Worm (Caenorhabditis elegans) whole organism, late embryonic: ENCODE results near the gene str-106.

Experiments used
- C08G9.2 ChIP-seq: sonication (generic microtip); optimal IDR thresholded peaks from 2 replicates; lab custom pipeline; 2016; ENCODE audit warnings: mild to moderate bottlenecking, missing genetic modification characterization, moderate library complexity, missing compliant biosample characterization
- C38D4.7 ChIP-seq: fragments of 200-800 bp; sonication (Bioruptor generic); optimal IDR thresholded peaks from 2 replicates; lab custom pipeline; 2018; ENCODE audit warnings: mild to moderate bottlenecking, missing genetic modification characterization, moderate library complexity, missing compliant biosample characterization
- K02D7.2 ChIP-seq: sonication (generic microtip); optimal IDR thresholded peaks from 2 replicates; lab custom pipeline; 2017; ENCODE audit warnings: mild to moderate bottlenecking, missing genetic modification characterization, missing compliant biosample characterization
- K09A11.1 ChIP-seq: sonication (generic microtip); optimal IDR thresholded peaks from 2 replicates; lab custom pipeline; 2017; ENCODE audit warnings: antibody characterized with exemption, mild to moderate bottlenecking, missing genetic modification characterization, missing compliant biosample characterization; ENCODE audit not compliant: insufficient read depth
- T23F11.4 ChIP-seq: fragments of 200-800 bp; sonication (Bioruptor generic); optimal IDR thresholded peaks from 2 replicates; lab custom pipeline; 2018; ENCODE audit warnings: mild to moderate bottlenecking, missing genetic modification characterization, missing compliant biosample characterization
- Y22D7AL.16 ChIP-seq: sonication (generic microtip); optimal IDR thresholded peaks from 2 replicates; lab custom pipeline; 2016; ENCODE audit warnings: missing genetic modification characterization, missing compliant biosample characterization
- ahr-1 ChIP-seq: sonication (generic microtip); optimal IDR thresholded peaks from 2 replicates; lab custom pipeline; 2016; ENCODE audit warnings: missing genetic modification characterization, missing compliant biosample characterization
- ama-1 ChIP-seq: fragments of 150-350 bp; optimal IDR thresholded peaks from 2 replicates; lab custom pipeline; 2014
- ceh-19 ChIP-seq: fragments of 200-800 bp; sonication (Bioruptor generic); optimal IDR thresholded peaks from 2 replicates; lab custom pipeline; 2018; ENCODE audit warnings: mild to moderate bottlenecking, missing genetic modification characterization, missing compliant biosample characterization
- ceh-24 ChIP-seq: sonication (generic microtip); optimal IDR thresholded peaks from 2 replicates; lab custom pipeline; 2016; ENCODE audit warnings: mild to moderate bottlenecking, missing genetic modification characterization, missing compliant biosample characterization
- ceh-30 ChIP-seq: fragments of 150-350 bp; optimal IDR thresholded peaks from 2 replicates; lab custom pipeline; 2014; ENCODE audit warnings: missing biosample characterization, missing genetic modification characterization
- ceh-31 ChIP-seq: sonication (generic microtip); optimal IDR thresholded peaks from 2 replicates; lab custom pipeline; 2016; ENCODE audit warnings: missing genetic modification characterization, missing compliant biosample characterization
- ceh-34 ChIP-seq: sonication (generic microtip); optimal IDR thresholded peaks from 2 replicates; lab custom pipeline; 2016; ENCODE audit warnings: mild to moderate bottlenecking, missing genetic modification characterization, missing compliant biosample characterization
- ceh-45 ChIP-seq: fragments of 200-800 bp; sonication (Bioruptor generic); IDR thresholded peaks from 2 replicates; pipeline ENCODE4 v1.3.6; 2022; ENCODE audit warnings: missing genetic modification reagents, missing genetic modification characterization, missing compliant biosample characterization
- ceh-48 ChIP-seq: sonication (generic microtip); optimal IDR thresholded peaks from 2 replicates; lab custom pipeline; 2016; ENCODE audit warnings: missing genetic modification characterization, inconsistent platforms, missing compliant biosample characterization
- che-1 ChIP-seq: sonication (generic microtip); optimal IDR thresholded peaks from 2 replicates; lab custom pipeline; 2016; ENCODE audit warnings: mild to moderate bottlenecking, missing genetic modification characterization, missing compliant biosample characterization
- eyg-1 ChIP-seq: sonication (generic microtip); optimal IDR thresholded peaks from 2 replicates; lab custom pipeline; 2016; ENCODE audit warnings: missing genotype, missing genetic modification characterization, missing compliant biosample characterization
- fax-1 ChIP-seq: sonication (generic microtip); optimal IDR thresholded peaks from 2 replicates; lab custom pipeline; 2016; ENCODE audit warnings: missing genotype, missing genetic modification characterization, missing compliant biosample characterization
- fkh-10 ChIP-seq: fragments of 150-350 bp; optimal IDR thresholded peaks from 2 replicates; lab custom pipeline; 2014; ENCODE audit warnings: missing biosample characterization, missing genetic modification reagents, missing genetic modification characterization
- hlh-6 ChIP-seq: sonication (generic microtip); optimal IDR thresholded peaks from 2 replicates; lab custom pipeline; 2016; ENCODE audit warnings: missing genotype, missing genetic modification characterization, missing compliant biosample characterization
- madf-2 ChIP-seq: sonication (generic microtip); optimal IDR thresholded peaks from 2 replicates; lab custom pipeline; 2017; ENCODE audit warnings: missing genetic modification characterization, missing compliant biosample characterization
- mec-3 ChIP-seq: sonication (generic microtip); optimal IDR thresholded peaks from 2 replicates; lab custom pipeline; 2016; ENCODE audit warnings: borderline replicate concordance, missing genetic modification characterization, missing compliant biosample characterization
- nhr-11 ChIP-seq: fragments of 150-350 bp; optimal IDR thresholded peaks from 2 replicates; lab custom pipeline; 2014; ENCODE audit warnings: missing biosample characterization, missing genetic modification characterization
- odd-2 ChIP-seq: sonication (generic microtip); optimal IDR thresholded peaks from 2 replicates; lab custom pipeline; 2017; ENCODE audit warnings: antibody characterized with exemption, mild to moderate bottlenecking, missing genetic modification characterization, missing compliant biosample characterization
- pat-9 ChIP-seq: fragments of 200-800 bp; sonication (Bioruptor generic); optimal IDR thresholded peaks from 2 replicates; lab custom pipeline; 2018; ENCODE audit warnings: mild to moderate bottlenecking, missing genetic modification characterization, moderate library complexity, missing compliant biosample characterization
- pax-1 ChIP-seq: fragments of 150-350 bp; optimal IDR thresholded peaks from 2 replicates; lab custom pipeline; 2014; ENCODE audit warnings: missing biosample characterization, missing genetic modification characterization
- pha-2 ChIP-seq: sonication (generic microtip); optimal IDR thresholded peaks from 2 replicates; lab custom pipeline; 2017; ENCODE audit warnings: mild to moderate bottlenecking, missing genetic modification characterization, missing compliant biosample characterization
- pha-4 ChIP-seq: fragments of 150-350 bp; optimal IDR thresholded peaks from 2 replicates; lab custom pipeline; 2018; ENCODE audit warnings: missing biosample characterization, missing genetic modification reagents, missing genetic modification characterization
- pqm-1 ChIP-seq: sonication (generic microtip); optimal IDR thresholded peaks from 2 replicates; lab custom pipeline; 2016; ENCODE audit warnings: missing genetic modification characterization, missing compliant biosample characterization
- ref-2 ChIP-seq: sonication (generic microtip); optimal IDR thresholded peaks from 2 replicates; lab custom pipeline; 2016; ENCODE audit warnings: missing genetic modification characterization, missing compliant biosample characterization
- sox-2 ChIP-seq: fragments of 200-800 bp; sonication (Bioruptor generic); IDR thresholded peaks from 2 replicates; pipeline ENCODE4 v1.3.6; 2022; ENCODE audit warnings: missing genetic modification reagents, missing genetic modification characterization, missing compliant biosample characterization
- sox-4 ChIP-seq: sonication (generic microtip); optimal IDR thresholded peaks from 2 replicates; lab custom pipeline; 2017; ENCODE audit warnings: mild to moderate bottlenecking, missing genetic modification characterization, inconsistent platforms, missing compliant biosample characterization
- syd-9 ChIP-seq: sonication (generic microtip); optimal IDR thresholded peaks from 2 replicates; lab custom pipeline; 2016; ENCODE audit warnings: mild to moderate bottlenecking, missing genetic modification characterization, moderate library complexity, missing compliant biosample characterization
- tbx-7 ChIP-seq: sonication (generic microtip); optimal IDR thresholded peaks from 2 replicates; lab custom pipeline; 2016; ENCODE audit warnings: missing genotype, missing genetic modification characterization, missing compliant biosample characterization
- ttx-3 ChIP-seq: sonication (generic microtip); optimal IDR thresholded peaks from 2 replicates; lab custom pipeline; 2016; ENCODE audit warnings: missing genetic modification reagents, missing genetic modification characterization, missing compliant biosample characterization
- unc-42 ChIP-seq: sonication (generic microtip); optimal IDR thresholded peaks from 2 replicates; lab custom pipeline; 2016; ENCODE audit warnings: missing genotype, missing genetic modification characterization, missing compliant biosample characterization
- unc-55 ChIP-seq: sonication (generic microtip); optimal IDR thresholded peaks from 2 replicates; lab custom pipeline; 2017; ENCODE audit warnings: missing biosample characterization, missing genetic modification reagents, missing genetic modification characterization
- unc-86 ChIP-seq: sonication (generic microtip); optimal IDR thresholded peaks from 2 replicates; lab custom pipeline; 2016; ENCODE audit warnings: missing genetic modification characterization, missing compliant biosample characterization
- zip-5 ChIP-seq: sonication (generic microtip); optimal IDR thresholded peaks from 2 replicates; lab custom pipeline; 2016; ENCODE audit warnings: missing genetic modification characterization, missing compliant biosample characterization
- ztf-16 ChIP-seq: sonication (generic microtip); optimal IDR thresholded peaks from 2 replicates; lab custom pipeline; 2017; ENCODE audit warnings: missing genetic modification characterization, missing compliant biosample characterization

Gene str-106

ce11 chrV:16180350-16180749 lies at the start of gene str-106:
Gene str-106, plus strand, starts transcription at chrV:16180650.
- TF ChIP-seq zip-5 (tag; lab: Kevin White, UChicago) (no peak), ceh-48 (no peak), sox-2 (GFP tag; lab: Robert Waterston, UW) (no peak), nhr-11 (tag; lab: Kevin White, UChicago) (no peak), T23F11.4 (GFP tag; lab: Kevin White, UChicago) (no peak), syd-9 (tag; lab: Kevin White, UChicago) (no peak), pax-1 (tag; lab: Kevin White, UChicago) (no peak), unc-86 (tag; lab: Kevin White, UChicago) (no peak), C08G9.2 (no peak), K09A11.1 (tag; lab: Kevin White, UChicago) (no peak), hlh-6 (no peak), ceh-30 (tag; lab: Kevin White, UChicago) (no peak), eyg-1 (tag; lab: Kevin White, UChicago) (no peak), ttx-3 (tag; lab: Kevin White, UChicago) (no peak), ahr-1 (tag; lab: Kevin White, UChicago) (no peak), pha-4 (no peak), odd-2 (tag; lab: Kevin White, UChicago) (no peak), madf-2 (no peak), che-1 (tag; lab: Kevin White, UChicago) (no peak)

DNA sequence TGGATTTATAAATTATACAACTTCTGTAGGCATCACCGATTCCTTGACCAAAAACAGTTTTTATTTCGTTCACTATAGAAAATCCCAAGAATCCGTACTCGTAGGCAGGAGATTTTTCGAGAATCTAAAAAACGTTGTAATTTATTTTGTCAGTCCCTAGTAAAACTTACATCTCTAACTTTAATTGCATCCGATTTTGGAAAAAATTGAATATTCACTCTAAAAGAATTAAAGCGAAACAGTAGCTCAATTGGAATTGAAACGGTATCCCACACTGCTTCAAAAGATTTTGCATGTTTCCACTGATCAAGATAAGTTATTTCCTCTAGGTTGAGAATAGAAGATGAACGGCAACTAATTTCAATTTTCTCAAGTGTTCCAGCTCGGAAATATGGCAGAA lies 49.2 kb upstream of the str-106 start, which contains the start of gene fbxa-142:
Gene fbxa-142 (minus strand): TSS at position 101 of the 400 bp plus-strand sequence.
- no peak for TF ChIP-seq Y22D7AL.16
- TF ChIP-seq unc-42 (tag; lab: Kevin White, UChicago): no peak
- no peak for TF ChIP-seq ceh-34 (tag; lab: Kevin White, UChicago)
- no peak for TF ChIP-seq ceh-19 (GFP tag; lab: Kevin White, UChicago)
- TF ChIP-seq mec-3: no peak
- TF ChIP-seq ceh-24: no peak
- TF ChIP-seq ceh-30 (tag; lab: Kevin White, UChicago): no peak
- TF ChIP-seq ceh-45 (GFP tag; lab: Robert Waterston, UW): no peak
- no peak for TF ChIP-seq T23F11.4 (GFP tag; lab: Kevin White, UChicago)
- TF ChIP-seq ama-1 (lab: Kevin White, UChicago): no peak
- no peak for TF ChIP-seq pqm-1 (tag; lab: Kevin White, UChicago)
- no peak for TF ChIP-seq ref-2 (tag; lab: Kevin White, UChicago)
- TF ChIP-seq sox-4 (tag; lab: Kevin White, UChicago): no peak
- no peak for TF ChIP-seq C38D4.7 (GFP tag; lab: Kevin White, UChicago)

DNA sequence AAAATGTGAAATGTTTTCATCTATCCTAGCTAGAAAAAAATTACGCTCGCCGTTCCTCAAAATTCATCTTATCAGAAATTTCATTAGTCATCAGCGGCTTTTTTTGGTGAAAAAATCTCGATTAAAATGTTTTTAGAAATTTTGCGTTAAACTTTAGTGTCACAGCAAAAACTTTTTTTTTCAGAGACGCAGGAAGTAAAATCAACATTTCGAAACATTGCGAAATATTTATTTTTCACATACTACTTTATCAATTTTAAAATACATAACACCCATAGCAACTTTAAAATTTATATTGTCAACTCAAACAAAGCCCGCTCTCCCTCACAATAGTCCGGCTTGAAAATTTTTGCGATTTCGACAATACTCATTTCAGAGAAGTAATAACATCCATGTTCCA lies 48.2 kb upstream of the str-106 start:
- TF ChIP-seq ceh-48 (no peak), hlh-6 (no peak), C38D4.7 (GFP tag; lab: Kevin White, UChicago) (no peak), tbx-7 (tag; lab: Kevin White, UChicago) (no peak), unc-42 (tag; lab: Kevin White, UChicago) (no peak), sox-4 (tag; lab: Kevin White, UChicago) (no peak), unc-86 (tag; lab: Kevin White, UChicago) (no peak), ref-2 (tag; lab: Kevin White, UChicago) (no peak), pat-9 (tag; lab: Kevin White, UChicago) (no peak), fkh-10 (no peak), ceh-31 (tag; lab: Kevin White, UChicago) (no peak), fax-1 (tag; lab: Kevin White, UChicago) (no peak), unc-55 (no peak), odd-2 (tag; lab: Kevin White, UChicago) (no peak), K02D7.2 (tag; lab: Kevin White, UChicago) (no peak), pha-4 (no peak), ztf-16 (tag; lab: Kevin White, UChicago) (no peak), eyg-1 (tag; lab: Kevin White, UChicago) (no peak), sox-2 (GFP tag; lab: Robert Waterston, UW) (no peak), pha-2 (tag; lab: Kevin White, UChicago) (no peak)
